Worm (Caenorhabditis elegans): ENCODE measurements around the gene his-24.

DNA sequence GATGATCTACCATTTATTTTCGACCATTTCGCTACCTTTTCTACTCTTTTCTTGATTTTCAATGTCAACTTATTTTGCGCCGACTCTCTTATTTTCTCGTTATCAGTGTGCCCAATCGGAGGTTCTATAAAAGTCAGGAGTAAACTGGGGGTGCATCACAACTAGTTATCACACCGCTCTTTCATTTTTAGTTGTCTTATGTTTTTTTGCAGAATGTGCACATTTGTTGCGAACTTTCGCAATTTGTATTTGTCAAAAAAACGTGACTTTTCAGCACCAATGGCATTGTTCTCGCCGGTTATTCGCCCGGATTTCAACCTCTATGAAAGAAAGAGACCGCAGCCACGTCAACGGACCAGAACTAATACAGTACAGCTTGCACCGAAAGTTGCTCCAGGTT lies 47.7 kb downstream of the his-24 start:
- TF ChIP-seq ama-1 (optimal IDR thresholded peaks at IDR 0.05) (no peak), tbx-37 (GFP tag; conservative IDR thresholded peaks at IDR 0.05) (no peak), tra-4 (tag; optimal IDR thresholded peaks at IDR 0.05) (no peak), ets-7 (tag; optimal IDR thresholded peaks at IDR 0.05) (no peak), F13C5.2 (tag; optimal IDR thresholded peaks at IDR 0.05) (no peak), ceh-36 (tag; optimal IDR thresholded peaks at IDR 0.05) (no peak), B0310.2 (tag; optimal IDR thresholded peaks at IDR 0.05) (no peak), ceh-13 (GFP tag; optimal IDR thresholded peaks at IDR 0.05) (no peak), hnd-1 (tag; optimal IDR thresholded peaks at IDR 0.05) (no peak), hmbx-1 (tag; optimal IDR thresholded peaks at IDR 0.05) (no peak), hmg-4 (GFP tag; optimal IDR thresholded peaks at IDR 0.05) (no peak)

Data from whole organism, early embryonic.